Worm (Caenorhabditis elegans): Measurements from ENCODE around the gene R12G8.1.

ce11 chrV:17765077-17765476, 16.0 kb upstream of the R12G8.1 start, which contains the start of the genes C47A10.16 and srh-283:
- TF ChIP-seq ceh-31 (tag; optimal IDR thresholded peaks at IDR 0.05) = no peak
- TF ChIP-seq ztf-16 (tag; optimal IDR thresholded peaks at IDR 0.05) = no peak
- no peak for TF ChIP-seq ceh-30 (tag; optimal IDR thresholded peaks at IDR 0.05)
- TF ChIP-seq hlh-6 (tag; optimal IDR thresholded peaks at IDR 0.05) = no peak
- TF ChIP-seq ama-1 (optimal IDR thresholded peaks at IDR 0.05) = no peak
- TF ChIP-seq elt-4 (tag; optimal IDR thresholded peaks at IDR 0.05) = no peak
- no peak for TF ChIP-seq tbx-7 (tag; optimal IDR thresholded peaks at IDR 0.05)
- no peak for TF ChIP-seq ets-4 (tag; optimal IDR thresholded peaks at IDR 0.05)
